Worm (Caenorhabditis elegans): ENCODE data around the gene F47F2.3.

F47F2.3 gene

ce11 chrX:3895577-3895976, at the start of gene F47F2.3:
F47F2.3 (minus strand) TSS chrX:3895677.
- no peak for TF ChIP-seq unc-62 (GFP tag; optimal IDR thresholded peaks at IDR 0.05)

- no peak for TF ChIP-seq unc-62 (GFP tag; optimal IDR thresholded peaks at IDR 0.05)
These were observed 49.6 kb upstream of the F47F2.3 start for ce11 chrX:3944961-3945587.

ce11 chrX:3944073-3944472, 48.6 kb upstream of the F47F2.3 start:
- TF ChIP-seq unc-62 (GFP tag; optimal IDR thresholded peaks at IDR 0.05) = no peak

ce11 chrX:3943213-3943612, 47.7 kb upstream of the F47F2.3 start, which contains the start of gene ptp-4A2:
ptp-4A2 (minus strand) TSS chrX:3943313.
- TF ChIP-seq unc-62 (GFP tag; optimal IDR thresholded peaks at IDR 0.05) = no peak

ce11 chrX:3942267-3942666, 46.8 kb upstream of the F47F2.3 start, which contains the start of gene T19D2.13:
T19D2.13 (minus strand) TSS chrX:3942367.
- TF ChIP-seq unc-62 (GFP tag; optimal IDR thresholded peaks at IDR 0.05) = no peak

- TF ChIP-seq unc-62 (GFP tag; optimal IDR thresholded peaks at IDR 0.05) = no peak
These were observed 43.5 kb upstream of the F47F2.3 start, which contains the start of gene T19D2.3 for ce11 chrX:3938950-3939349. T19D2.3 (plus strand) TSS chrX:3939250.

ce11 chrX:3937884-3938283, 42.4 kb upstream of the F47F2.3 start:
- no peak for TF ChIP-seq unc-62 (GFP tag; optimal IDR thresholded peaks at IDR 0.05)

ce11 chrX:3937483-3937882, 42.0 kb upstream of the F47F2.3 start:
- TF ChIP-seq unc-62 (GFP tag; optimal IDR thresholded peaks at IDR 0.05) = no peak

ce11 chrX:3932694-3933093, 37.2 kb upstream of the F47F2.3 start:
- TF ChIP-seq unc-62 (GFP tag; optimal IDR thresholded peaks at IDR 0.05) = no peak

ce11 chrX:3931350-3931749, 35.9 kb upstream of the F47F2.3 start, which contains the start of gene adt-3:
adt-3 (plus strand) TSS chrX:3931650.
- no peak for TF ChIP-seq unc-62 (GFP tag; optimal IDR thresholded peaks at IDR 0.05)

ce11 chrX:3925776-3926175, 30.3 kb upstream of the F47F2.3 start, which contains the start of gene T22B2.1:
T22B2.1 (plus strand) TSS chrX:3926076.
- TF ChIP-seq unc-62 (GFP tag; optimal IDR thresholded peaks at IDR 0.05) = no peak

ce11 chrX:3920747-3921146, 25.3 kb upstream of the F47F2.3 start:
- TF ChIP-seq unc-62 (GFP tag; optimal IDR thresholded peaks at IDR 0.05) = no peak

- no peak for TF ChIP-seq unc-62 (GFP tag; optimal IDR thresholded peaks at IDR 0.05)
These were observed 24.6 kb upstream of the F47F2.3 start, which contains the start of gene T22B2.2 for ce11 chrX:3920101-3920500. T22B2.2 (plus strand) TSS chrX:3920401.

- TF ChIP-seq unc-62 (GFP tag; optimal IDR thresholded peaks at IDR 0.05) = no peak
These were observed 24.2 kb upstream of the F47F2.3 start for ce11 chrX:3919689-3920088.

ce11 chrX:3918182-3918581, 22.7 kb upstream of the F47F2.3 start:
- TF ChIP-seq unc-62 (GFP tag; optimal IDR thresholded peaks at IDR 0.05) = no peak

- no peak for TF ChIP-seq unc-62 (GFP tag; optimal IDR thresholded peaks at IDR 0.05)
These were observed 21.5 kb upstream of the F47F2.3 start, which contains the start of gene T22B2.3 for ce11 chrX:3917013-3917412. T22B2.3 (plus strand) TSS chrX:3917313.

- no peak for TF ChIP-seq unc-62 (GFP tag; optimal IDR thresholded peaks at IDR 0.05)
These were observed 20.3 kb upstream of the F47F2.3 start, which contains the start of gene idpp-9 for ce11 chrX:3915748-3916147. idpp-9 (minus strand) TSS chrX:3915848.
